Worm (Caenorhabditis elegans) whole organism, early embryonic: ENCODE measurements around the gene F46F5.15.

Experiments
- hmg-4 ChIP-seq: fragments of 200-800 bp; sonication (Bioruptor generic); optimal IDR thresholded peaks from 2 replicates; lab custom pipeline; 2018; ENCODE audit warnings: mild to moderate bottlenecking, missing genetic modification characterization, missing compliant biosample characterization
- scrt-1 ChIP-seq: fragments of 200-800 bp; sonication (Bioruptor generic); IDR thresholded peaks from 2 replicates; pipeline ENCODE4 v1.3.6; 2022; ENCODE audit warnings: missing genetic modification characterization, missing compliant biosample characterization

ce11 chrII:808457-808856 is 20.2 kb downstream of the F46F5.15 start, which contains the start of gene F46F5.11:
- TF ChIP-seq hmg-4 (GFP tag; lab: Kevin White, UChicago) (no peak), scrt-1 (GFP tag; lab: Robert Waterston, UW) (no peak)
